Fruit fly (Drosophila melanogaster): ENCODE data around the gene Kat60.

Kat60 gene

DNA sequence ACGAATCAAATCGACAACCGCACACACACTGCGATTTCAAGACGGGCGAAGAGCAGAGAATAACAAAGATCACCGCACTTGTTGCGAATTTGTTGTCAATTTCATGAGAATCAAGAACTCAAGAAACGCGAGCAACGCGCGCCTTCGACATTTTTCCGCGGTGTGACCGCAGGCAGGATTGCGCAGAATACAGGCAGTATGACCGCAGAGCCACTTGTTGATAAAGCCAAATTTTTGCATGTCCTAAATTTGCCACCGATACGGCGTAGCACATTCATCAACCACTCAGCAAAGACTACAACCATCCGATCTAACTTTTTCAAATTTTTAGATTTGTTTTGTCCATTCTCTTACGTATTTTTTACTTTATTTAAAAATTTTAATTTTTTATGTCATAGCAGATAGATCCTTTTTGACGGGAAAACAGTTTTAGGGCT lies 14.7 kb downstream of the Kat60 start, which contains the start of gene cno:
cno (minus strand) TSS at position 179 of the 437 bp plus-strand sequence.
- TF ChIP-seq CG8478 (optimal IDR thresholded peaks at IDR 0.05) (no peak), CTCF (optimal IDR thresholded peaks at IDR 0.05) (peak; percentile 53 to 66)

DNA sequence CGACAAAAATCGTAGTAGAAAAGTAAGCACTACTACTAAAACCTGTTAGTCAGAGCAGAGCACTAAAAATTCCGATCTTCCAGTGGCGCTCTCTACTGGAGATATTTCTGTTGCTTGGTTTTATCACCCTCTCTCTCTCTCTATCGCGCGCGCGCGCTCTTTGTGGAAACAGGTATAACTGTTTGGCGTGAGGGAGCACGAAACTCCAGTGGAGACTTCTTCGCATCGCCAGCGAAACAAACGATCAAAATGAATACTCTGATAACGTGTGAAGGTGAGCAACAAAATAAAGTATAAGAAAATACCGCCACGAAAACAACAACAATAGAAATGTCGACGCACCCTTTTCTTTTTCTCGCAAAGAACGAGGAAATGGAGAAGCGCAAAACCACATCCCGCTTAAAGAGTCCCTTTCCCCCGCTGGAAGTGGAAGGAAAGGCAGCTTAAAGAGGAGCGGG lies 15.7 kb downstream of the Kat60 start:
- TF ChIP-seq CTCF (optimal IDR thresholded peaks at IDR 0.05), result peak; percentile 82 to 85
- no peak for TF ChIP-seq CG8478 (optimal IDR thresholded peaks at IDR 0.05)

DNA sequence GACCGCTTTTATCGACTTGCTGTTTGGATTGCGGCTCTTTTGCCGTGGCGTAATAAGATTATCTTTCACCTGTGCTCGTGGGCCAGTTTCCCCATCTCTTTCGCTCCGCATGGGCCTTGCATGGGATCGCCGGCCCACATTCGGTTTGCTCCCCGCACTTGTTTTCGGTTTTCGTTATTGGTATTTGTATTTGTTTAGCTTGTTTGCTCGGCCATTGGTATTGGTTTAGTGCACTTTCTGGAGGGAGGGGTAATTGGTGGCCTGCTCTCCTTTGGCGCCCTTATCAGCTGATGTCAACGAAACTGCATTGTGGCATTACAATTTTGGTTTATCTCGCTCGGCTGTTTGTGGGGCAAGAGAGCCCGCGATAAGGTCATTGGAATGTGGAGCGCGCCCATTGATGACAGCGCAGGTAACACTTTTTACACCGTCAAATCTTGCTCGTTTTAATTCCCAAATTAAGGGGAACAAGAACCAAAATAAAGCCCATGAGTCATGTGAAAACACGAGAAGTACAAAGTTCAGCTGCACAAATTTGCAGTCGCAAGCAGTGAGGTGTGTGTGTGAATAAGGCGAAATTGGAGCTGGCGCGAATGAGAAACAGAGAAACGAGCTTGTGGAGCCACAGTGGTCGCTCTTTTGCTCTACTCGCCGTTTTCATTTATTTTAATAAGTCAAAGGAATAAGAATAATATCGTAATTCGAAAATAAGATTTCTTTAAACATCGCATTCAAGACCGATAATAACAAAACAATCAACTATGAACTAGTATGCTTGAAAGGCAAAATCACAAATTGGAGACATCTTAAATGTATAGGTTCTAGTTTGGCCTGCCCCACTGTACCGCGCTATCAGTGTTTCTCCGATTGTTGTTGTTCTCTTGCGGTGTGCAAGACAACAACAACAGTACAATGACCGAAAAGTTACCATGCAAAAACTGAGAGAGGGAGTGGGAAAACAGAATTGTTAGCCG lies 16.4 kb downstream of the Kat60 start:
- no peak for TF ChIP-seq CG8478 (optimal IDR thresholded peaks at IDR 0.05)
- no peak for TF ChIP-seq CTCF (optimal IDR thresholded peaks at IDR 0.05)

DNA sequence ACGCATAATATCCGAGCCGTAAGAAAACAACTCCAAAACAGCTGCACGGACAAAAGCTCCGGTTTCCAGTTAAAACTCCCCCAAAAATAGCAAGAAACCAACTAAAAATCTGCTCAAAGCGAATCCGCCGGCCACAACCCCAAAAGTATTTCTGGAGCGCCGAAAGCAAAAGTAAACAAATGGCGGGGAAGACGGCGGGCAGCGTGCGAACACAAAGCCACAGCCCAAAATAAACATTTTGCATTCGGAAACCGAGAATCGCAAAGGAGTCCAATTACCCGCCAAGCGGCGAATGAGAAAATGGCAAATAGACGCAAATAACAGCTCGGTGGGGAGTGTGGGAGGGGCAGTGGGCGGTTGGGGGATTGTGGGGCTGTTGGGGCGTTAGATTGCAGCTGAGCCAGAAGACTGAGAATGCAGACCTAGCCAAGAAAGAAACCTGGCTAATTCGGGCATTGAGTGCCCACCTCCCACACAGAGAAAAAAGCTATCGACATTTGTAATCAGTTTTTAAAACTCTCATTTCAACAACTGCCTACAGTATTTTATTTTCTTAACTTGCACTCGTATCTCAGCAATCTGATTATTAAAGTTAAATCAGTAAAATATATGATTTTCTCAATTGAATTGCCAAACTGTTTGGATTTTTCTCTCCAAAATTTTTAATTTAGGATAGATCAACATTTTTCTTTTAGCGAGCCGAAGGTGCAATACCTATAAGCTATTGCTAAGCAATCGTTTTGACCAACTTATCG lies 17.7 kb downstream of the Kat60 start:
- TF ChIP-seq CG8478 (optimal IDR thresholded peaks at IDR 0.05), result no peak
- TF ChIP-seq CTCF (optimal IDR thresholded peaks at IDR 0.05), result no peak

DNA sequence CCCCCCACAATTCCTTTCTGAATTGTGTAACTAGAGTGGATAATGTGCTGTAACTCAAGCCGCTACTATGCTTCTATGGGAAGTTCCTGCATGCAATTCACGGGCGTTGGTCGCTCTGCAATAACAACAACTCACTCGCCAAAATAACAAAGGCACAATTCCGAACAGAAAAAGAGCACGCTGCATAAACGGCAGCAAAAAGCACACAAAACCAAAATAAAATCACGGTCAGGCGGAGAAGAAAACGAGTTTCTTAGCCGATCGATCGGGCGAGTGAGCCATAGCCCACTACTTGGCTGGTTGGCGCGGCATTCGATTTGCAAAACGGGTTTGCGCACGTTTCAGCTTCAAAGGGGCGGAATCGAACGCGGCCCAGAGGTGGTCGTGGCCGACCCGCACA lies 18.7 kb downstream of the Kat60 start:
- TF ChIP-seq CTCF (optimal IDR thresholded peaks at IDR 0.05), result no peak
- TF ChIP-seq CG8478 (optimal IDR thresholded peaks at IDR 0.05), result no peak

DNA sequence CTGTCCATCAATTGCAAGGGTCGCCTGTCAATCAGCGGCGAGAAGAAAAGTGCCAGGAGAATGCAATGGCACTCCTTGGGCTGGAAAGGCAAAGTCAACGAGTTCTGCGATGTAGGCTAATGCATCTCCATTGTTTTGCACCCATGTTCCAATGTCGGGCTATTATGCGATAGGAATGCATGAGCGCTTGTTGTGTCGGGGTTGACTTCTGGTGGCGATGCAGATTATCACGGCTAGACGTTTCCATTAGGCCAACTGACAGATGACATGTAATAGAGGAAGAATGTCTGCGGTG lies 19.3 kb downstream of the Kat60 start:
- no peak for TF ChIP-seq CTCF (optimal IDR thresholded peaks at IDR 0.05)
- no peak for TF ChIP-seq CG8478 (optimal IDR thresholded peaks at IDR 0.05)

DNA sequence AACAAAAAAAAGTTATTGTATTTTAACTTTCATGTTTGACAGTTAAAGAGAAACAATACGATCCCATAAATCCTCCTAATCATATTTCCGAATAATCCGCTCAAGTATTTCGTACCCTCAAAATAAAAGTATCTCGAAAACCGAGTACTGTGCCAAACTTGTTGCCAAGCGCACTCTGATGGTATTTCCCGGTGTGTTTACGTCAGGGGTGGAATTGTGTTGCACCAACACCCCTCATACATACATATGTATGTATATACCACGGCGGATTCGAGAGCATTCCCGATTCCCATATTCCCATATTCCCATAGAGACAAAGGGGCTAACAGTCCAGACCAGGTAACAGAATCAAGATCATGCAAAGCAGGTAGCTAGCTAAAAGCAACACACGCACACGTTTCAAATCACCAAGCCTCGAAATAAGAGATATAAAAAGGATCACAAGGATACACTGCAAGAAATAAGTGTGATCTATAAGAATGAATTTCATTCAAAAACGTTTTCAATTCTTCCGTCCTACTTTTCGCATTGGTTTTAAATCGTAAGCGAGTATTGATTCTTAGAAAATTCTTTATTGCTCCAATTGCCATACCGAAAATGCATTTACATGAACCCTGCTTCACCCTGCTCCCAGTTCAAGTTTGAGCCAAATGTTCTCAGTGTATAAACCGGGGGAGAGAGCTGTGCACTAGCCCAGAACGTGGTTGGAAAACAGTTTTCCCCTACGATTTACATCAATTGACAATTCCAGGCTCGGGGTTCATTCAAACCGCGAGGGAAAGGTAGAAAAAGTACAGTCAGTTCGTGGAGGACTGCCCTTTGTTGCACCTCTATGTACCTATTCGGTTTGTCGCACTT lies 19.9 kb downstream of the Kat60 start:
- TF ChIP-seq CG8478 (optimal IDR thresholded peaks at IDR 0.05) (no peak), CTCF (optimal IDR thresholded peaks at IDR 0.05) (no peak)

DNA sequence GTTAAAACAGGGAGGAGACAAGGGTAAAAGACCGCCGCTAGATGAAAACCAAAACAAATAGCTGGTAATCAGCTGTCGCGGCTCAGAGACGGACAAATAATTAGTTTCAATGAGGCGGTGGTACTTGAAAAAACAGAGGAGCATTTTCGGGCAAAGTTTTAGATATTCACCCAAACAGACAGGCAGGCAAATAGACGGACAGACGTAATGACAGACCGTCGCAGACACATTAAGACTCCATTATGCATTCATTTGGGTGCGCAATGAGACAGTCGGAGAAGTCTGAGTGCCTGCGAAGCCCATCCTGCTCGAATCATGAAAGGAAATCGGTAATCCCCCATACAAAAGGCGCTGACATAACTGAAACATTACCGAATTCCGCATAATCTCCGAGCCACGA lies 20.6 kb downstream of the Kat60 start:
- TF ChIP-seq CTCF (optimal IDR thresholded peaks at IDR 0.05) (no peak), CG8478 (optimal IDR thresholded peaks at IDR 0.05) (no peak)

DNA sequence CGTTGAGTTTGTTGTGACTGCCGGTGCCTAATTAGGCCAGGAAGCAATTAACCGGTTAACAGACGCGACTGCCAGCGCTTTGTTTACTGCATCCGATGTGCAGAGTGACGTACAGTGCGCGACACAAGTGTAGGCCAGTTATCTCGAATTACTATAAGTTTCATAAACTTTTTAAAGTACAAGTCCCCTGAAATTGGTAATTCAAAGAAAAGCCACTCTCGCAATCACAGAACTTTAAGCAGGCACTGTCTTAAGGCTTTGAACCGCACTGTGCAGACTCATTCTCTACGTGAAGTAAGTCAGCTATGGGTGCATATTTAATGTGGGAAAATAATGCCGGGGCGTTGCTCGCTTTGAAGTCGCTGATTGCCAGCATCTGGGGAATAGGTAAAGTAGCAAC lies 22.5 kb downstream of the Kat60 start:
- TF ChIP-seq CTCF (optimal IDR thresholded peaks at IDR 0.05) (no peak), CG8478 (optimal IDR thresholded peaks at IDR 0.05) (no peak)

DNA sequence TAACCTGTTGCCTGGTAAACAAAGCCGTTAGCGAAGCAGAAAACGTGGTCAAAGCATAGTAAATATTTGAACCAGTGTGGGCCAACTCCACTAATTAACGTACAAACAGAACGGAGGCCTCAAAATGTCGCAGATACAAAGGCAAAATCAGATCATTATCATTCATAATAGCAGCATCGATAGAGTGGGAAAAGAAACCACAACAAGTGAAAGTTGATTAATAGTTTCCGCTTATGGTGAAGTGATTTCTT lies 24.0 kb downstream of the Kat60 start:
- TF ChIP-seq CG8478 (optimal IDR thresholded peaks at IDR 0.05), result no peak
- no peak for TF ChIP-seq CTCF (optimal IDR thresholded peaks at IDR 0.05)

DNA sequence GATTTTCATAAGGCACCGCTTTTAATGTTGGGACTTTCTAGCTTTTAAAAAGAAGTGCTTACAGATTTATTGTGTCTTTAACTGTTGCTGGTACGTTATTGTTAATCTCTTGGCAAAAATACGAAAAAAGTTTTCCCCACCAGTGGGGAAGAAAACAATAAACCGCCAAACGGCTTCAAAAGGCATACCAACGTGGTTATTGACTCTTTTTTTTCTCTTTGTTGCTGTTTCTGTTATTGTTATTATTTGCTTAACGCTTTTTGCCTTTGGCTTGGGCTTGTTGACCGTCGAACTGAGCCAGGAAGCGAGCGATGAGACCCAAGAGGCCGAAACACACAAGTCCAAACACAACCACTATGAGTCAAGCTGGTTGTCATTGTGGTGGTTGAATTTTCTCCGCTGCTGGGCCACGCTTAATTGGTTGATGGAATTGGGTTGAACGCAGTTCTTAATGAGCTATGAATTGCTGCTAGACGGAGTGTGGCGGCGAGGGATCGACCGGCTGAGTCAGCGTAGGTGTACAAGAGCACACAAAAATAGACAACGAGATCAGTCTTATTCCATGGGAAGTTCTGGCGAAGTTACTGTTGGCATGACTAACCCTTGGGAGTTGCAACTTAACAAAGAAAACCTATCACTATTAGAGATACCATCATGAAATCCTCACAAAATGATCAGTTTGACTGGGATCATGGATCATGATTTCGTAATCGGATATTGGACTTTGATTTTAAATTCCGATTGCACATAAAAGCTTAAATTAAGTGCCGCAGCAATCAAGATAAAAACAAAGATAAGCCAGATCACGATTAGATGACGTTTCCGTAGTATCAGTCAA lies 24.5 kb downstream of the Kat60 start:
- TF ChIP-seq CTCF (optimal IDR thresholded peaks at IDR 0.05), result no peak
- no peak for TF ChIP-seq CG8478 (optimal IDR thresholded peaks at IDR 0.05)

DNA sequence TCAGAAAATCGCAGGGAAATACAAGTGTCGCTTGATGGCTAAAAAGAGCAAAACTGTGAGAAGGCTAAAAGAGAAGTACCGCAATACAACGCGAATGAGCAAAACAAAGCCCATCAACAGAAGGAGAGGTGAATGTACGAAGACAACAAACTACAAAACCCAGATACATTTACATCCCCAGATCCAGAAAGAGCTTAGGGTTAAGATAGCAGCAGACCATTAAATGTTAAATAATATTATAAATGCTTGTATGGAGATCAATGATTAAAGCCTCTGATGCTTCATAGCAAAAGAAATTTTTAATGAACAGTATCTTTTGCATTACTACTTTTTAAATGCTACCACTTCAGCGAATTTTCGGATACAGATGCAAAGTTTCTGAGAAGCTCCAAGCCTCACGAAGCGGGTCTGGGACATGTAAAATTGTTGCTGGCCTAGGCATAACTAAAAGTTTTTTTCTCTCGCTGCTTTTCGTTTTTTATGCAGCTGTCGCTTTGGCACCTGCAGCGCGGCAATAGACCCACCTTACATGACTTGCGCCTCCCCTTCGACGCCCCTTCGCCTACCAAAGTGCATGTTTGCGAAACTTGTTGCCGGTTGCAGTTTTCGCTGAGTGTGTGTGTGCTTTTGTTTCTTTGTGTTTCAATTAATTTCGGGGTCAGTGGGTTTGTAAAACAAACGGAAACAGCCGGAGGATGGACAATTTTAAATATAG lies 26.5 kb downstream of the Kat60 start:
- TF ChIP-seq CG8478 (optimal IDR thresholded peaks at IDR 0.05), result no peak
- TF ChIP-seq CTCF (optimal IDR thresholded peaks at IDR 0.05), result no peak

DNA sequence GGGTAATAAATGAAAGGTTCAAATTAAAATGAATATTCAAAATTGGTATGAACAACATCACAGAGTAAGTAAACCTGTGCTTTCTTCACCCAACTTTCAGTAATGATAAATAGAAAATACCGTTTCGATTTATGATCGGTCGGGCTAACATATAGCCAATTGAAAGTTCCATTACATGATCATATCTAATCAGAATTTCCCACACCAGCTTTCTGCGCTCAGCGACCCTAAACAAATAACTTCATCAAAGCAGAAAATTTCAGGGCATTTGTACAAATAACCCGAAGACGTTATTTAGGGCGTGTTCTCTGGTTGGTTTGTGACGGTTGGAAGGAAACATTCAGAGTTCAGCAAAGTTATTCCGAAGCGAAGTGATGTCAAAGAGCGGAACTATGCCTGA lies 28.2 kb downstream of the Kat60 start:
- TF ChIP-seq CTCF (optimal IDR thresholded peaks at IDR 0.05) (no peak), CG8478 (optimal IDR thresholded peaks at IDR 0.05) (no peak)

DNA sequence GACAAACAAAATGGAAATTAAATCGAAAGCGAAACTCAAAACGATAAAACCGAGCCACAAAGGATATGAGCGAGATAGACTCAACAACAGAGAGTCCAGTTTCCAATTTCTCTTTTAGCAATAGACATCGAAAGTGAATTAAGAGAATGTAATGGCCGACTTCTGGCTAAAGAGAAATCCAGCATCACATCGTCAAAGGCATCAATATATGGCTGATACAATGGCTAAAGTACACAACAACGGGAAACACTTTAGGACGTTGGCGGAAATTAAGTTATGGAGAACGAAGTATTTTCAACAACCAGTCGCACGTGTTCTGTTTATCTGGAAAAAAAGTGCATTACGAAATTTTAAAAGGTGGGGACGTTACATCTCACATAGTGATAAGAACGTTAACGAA lies 32.4 kb downstream of the Kat60 start:
- TF ChIP-seq CTCF (optimal IDR thresholded peaks at IDR 0.05) (no peak), CG8478 (optimal IDR thresholded peaks at IDR 0.05) (no peak)
